Worm (Caenorhabditis elegans) whole organism, L3 larva: ENCODE data around the gene cyp-25A3.

Experiments
- egl-27 ChIP-seq: sonication (generic microtip); optimal IDR thresholded peaks from 4 replicates; lab custom pipeline; 2017; ENCODE audit warnings: missing biosample characterization, missing genetic modification reagents, missing genetic modification characterization
- elt-2 ChIP-seq: sonication (generic microtip); optimal IDR thresholded peaks from 2 replicates; lab custom pipeline; 2016; ENCODE audit warnings: missing genetic modification reagents, mild to moderate bottlenecking, missing genetic modification characterization, missing compliant biosample characterization
- fkh-10 ChIP-seq: sonication (generic microtip); optimal IDR thresholded peaks from 2 replicates; lab custom pipeline; 2017; ENCODE audit warnings: missing biosample characterization, missing genetic modification reagents, missing genetic modification characterization
- nhr-11 ChIP-seq: fragments of 150-350 bp; optimal IDR thresholded peaks from 2 replicates; lab custom pipeline; 2014; ENCODE audit warnings: missing biosample characterization, missing genetic modification characterization
- nhr-237 ChIP-seq: fragments of 150-350 bp; optimal IDR thresholded peaks from 2 replicates; lab custom pipeline; 2014; ENCODE audit warnings: missing biosample characterization, missing genetic modification characterization
- nhr-28 ChIP-seq: fragments of 150-350 bp; optimal IDR thresholded peaks from 2 replicates; lab custom pipeline; 2014; ENCODE audit warnings: missing biosample characterization, missing genetic modification characterization
- sea-2 ChIP-seq: fragments of 150-350 bp; sonication (generic microtip); optimal IDR thresholded peaks from 4 replicates; lab custom pipeline; 2014; ENCODE audit warnings: missing biosample characterization, missing genetic modification reagents, missing genetic modification characterization
- snpc-4 ChIP-seq: fragments of 150-350 bp; optimal IDR thresholded peaks from 2 replicates; lab custom pipeline; 2014; ENCODE audit warnings: missing biosample characterization, missing genetic modification characterization
- ztf-4 ChIP-seq: fragments of 150-350 bp; optimal IDR thresholded peaks from 2 replicates; lab custom pipeline; 2014; ENCODE audit warnings: missing biosample characterization, missing genetic modification characterization

DNA sequence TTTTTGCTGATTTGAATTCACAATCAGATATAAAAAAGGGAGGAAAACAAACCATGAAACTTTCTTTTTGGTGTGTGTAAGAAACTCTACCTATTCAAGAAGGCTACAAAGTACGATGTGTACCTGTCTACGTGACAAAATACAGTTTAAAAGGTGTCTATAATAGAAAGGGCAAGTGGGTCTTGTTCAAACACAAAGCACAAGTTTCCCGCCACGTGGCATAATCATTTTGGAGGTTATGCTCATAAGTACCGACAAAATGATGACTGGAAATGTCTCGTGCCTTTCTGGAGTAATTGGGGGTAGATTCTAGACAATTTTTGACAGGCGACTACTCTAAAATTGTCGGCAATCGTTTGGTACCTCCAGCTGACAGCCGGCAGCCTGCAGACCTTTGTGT is 35.4 kb upstream of the cyp-25A3 start:
- TF ChIP-seq ztf-4 (tag; lab: Kevin White, UChicago) (no peak), nhr-28 (tag; lab: Kevin White, UChicago) (no peak), nhr-11 (tag; lab: Kevin White, UChicago) (no peak), snpc-4 (tag; lab: Kevin White, UChicago) (no peak), elt-2 (tag; lab: Kevin White, UChicago) (peak; percentile 45), nhr-237 (tag; lab: Kevin White, UChicago) (no peak), sea-2 (GFP tag; lab: Kevin White, UChicago) (no peak), fkh-10 (no peak), egl-27 (no peak)
